Worm (Caenorhabditis elegans): ENCODE results near the gene ins-17.

Gene ins-17

DNA sequence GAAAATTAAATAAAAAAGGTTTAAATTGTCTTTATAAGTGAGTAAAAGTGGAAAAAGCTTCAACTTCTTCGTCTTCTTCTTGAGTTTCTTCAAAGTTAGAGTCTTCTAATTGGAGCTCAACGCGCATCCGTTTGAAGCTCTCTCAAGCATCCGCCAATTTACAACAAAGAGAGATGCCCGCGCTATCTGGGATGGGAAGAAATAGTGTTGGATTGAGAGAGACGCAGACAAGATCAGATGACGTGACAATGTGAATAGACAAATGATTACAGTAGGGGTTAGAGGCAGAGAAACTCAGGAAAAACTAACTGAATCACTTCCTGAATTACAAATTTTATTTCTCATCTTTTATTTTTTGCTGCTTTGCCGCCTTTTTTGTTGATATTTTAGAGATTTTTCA lies 5.6 kb upstream of the ins-17 start:
- TF ChIP-seq snpc-1.3 (tag; optimal IDR thresholded peaks at IDR 0.05; ENCODE audit: insufficient read depth) (no peak), hmg-1.2 (GFP tag; IDR thresholded peaks at IDR 0.05) (peak; percentile 75)

DNA sequence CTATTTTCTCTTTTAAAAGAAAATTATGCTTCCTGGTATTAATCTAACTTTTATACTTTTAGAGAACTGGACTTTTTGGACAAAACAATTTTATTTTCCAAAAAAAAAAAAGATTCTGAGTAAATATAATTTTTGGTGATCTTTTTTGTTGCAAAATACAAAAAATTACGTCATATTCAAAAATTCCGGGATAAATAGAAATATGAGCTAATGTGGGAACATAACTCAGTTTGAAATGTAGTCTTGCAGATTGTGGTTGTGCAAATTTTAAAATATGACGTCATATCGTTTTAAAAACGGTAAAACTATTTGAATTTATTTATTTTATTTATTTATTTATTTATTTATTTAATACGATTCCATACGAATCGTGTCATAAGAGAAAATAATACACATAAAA lies 4.4 kb upstream of the ins-17 start:
- TF ChIP-seq lin-35 (GFP tag; optimal IDR thresholded peaks at IDR 0.05) (no peak), rpc-1 (optimal IDR thresholded peaks at IDR 0.05) (no peak), rpc-1 (tag; optimal IDR thresholded peaks at IDR 0.05) (no peak), C06A6.2 (GFP tag; conservative IDR thresholded peaks at IDR 0.05) (no peak), ceh-27 (GFP tag; optimal IDR thresholded peaks at IDR 0.05) (no peak), attf-6 (GFP tag; IDR thresholded peaks at IDR 0.05) (no peak), chd-7 (tag; optimal IDR thresholded peaks at IDR 0.05) (no peak), aptf-3 (GFP tag; IDR thresholded peaks at IDR 0.05) (no peak)

DNA sequence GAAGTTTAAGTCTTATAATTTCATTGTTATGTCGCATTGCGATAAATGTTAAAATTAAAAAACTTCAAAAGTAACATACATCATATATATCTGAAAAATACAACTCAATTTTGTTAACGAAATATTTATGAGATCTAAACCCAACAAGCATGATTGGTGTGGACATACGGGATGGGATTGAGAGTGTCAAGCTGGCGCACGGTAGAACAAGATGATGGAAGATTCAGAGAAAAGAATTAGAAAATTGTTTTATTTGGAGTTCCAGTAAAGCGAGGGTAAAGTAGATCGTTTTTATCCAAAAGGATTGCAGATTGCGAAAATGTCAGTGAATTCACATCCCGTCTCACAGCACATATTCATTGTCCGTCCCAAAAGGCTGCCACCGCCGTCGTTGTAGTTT lies 566 bp downstream of the ins-17 start:
- peak in 1 of 2 experiments; percentile 19 for TF ChIP-seq rec-8 (tag; optimal IDR thresholded peaks at IDR 0.05)
- peak; percentile 41; the same call in 1 of the 2 replicates for TF ChIP-seq C17E4.6 (GFP tag; IDR thresholded peaks at IDR 0.05)
- TF ChIP-seq hrde-1 (tag; optimal IDR thresholded peaks at IDR 0.05; ENCODE audit: borderline replicate concordance) = peak; percentile 78
- no peak for TF ChIP-seq lin-35 (GFP tag; optimal IDR thresholded peaks at IDR 0.05)
- peak; percentile 92; the same call in 1 of the 2 replicates for TF ChIP-seq B0336.3 (GFP tag; IDR thresholded peaks at IDR 0.05)
- no peak for TF ChIP-seq ama-1 (optimal IDR thresholded peaks at IDR 0.05)
- peak in 1 of 2 experiments; percentile 78 for TF ChIP-seq ama-1 (GFP tag; optimal IDR thresholded peaks at IDR 0.05)
- TF ChIP-seq F52B5.7 (tag; optimal IDR thresholded peaks at IDR 0.05) = peak; percentile 36
- TF ChIP-seq madf-6 (GFP tag; IDR thresholded peaks at IDR 0.05) = peak; percentile 82
- peak; percentile 23 for TF ChIP-seq attf-5 (GFP tag; optimal IDR thresholded peaks at IDR 0.05)
- 0 out of 2 replicates have a peak, but pooled peaks have one; percentile 38 for TF ChIP-seq nfyb-1 (GFP tag; IDR thresholded peaks at IDR 0.05)
- no peak for TF ChIP-seq Y67H2A.10 (GFP tag; conservative IDR thresholded peaks at IDR 0.05)
- peak; percentile 6 for TF ChIP-seq unc-130 (GFP tag; optimal IDR thresholded peaks at IDR 0.05)
- no peak for TF ChIP-seq nfya-1 (tag; optimal IDR thresholded peaks at IDR 0.05; ENCODE audit: borderline replicate concordance, insufficient read depth)
- TF ChIP-seq lsl-1 (GFP tag; optimal IDR thresholded peaks at IDR 0.05) = peak; percentile 28
- TF ChIP-seq atf-7 (tag; optimal IDR thresholded peaks at IDR 0.05) = peak; percentile 17
- peak; percentile 75 for TF ChIP-seq hsf-1 (GFP tag; IDR thresholded peaks at IDR 0.05)
- TF ChIP-seq rcor-1 (GFP tag; IDR thresholded peaks at IDR 0.05) = peak; percentile 57
- TF ChIP-seq lin-54 (GFP tag; optimal IDR thresholded peaks at IDR 0.05) = peak; percentile 77
- peak; percentile 65 for TF ChIP-seq snpc-3.4 (tag; optimal IDR thresholded peaks at IDR 0.05)
- no peak for TF ChIP-seq let-607 (tag; optimal IDR thresholded peaks at IDR 0.05)
- peak; percentile 54; the same call in 1 of the 2 replicates for TF ChIP-seq pbrm-1 (GFP tag; IDR thresholded peaks at IDR 0.05)
- no peak for TF ChIP-seq lir-1 (GFP tag; conservative IDR thresholded peaks at IDR 0.05)
- TF ChIP-seq dpl-1 (GFP tag; optimal IDR thresholded peaks at IDR 0.05) = no peak
- peak; percentile 77 for TF ChIP-seq attf-6 (GFP tag; IDR thresholded peaks at IDR 0.05)
- peak; percentile 83 for TF ChIP-seq ekl-4 (GFP tag; IDR thresholded peaks at IDR 0.05)
- TF ChIP-seq B0035.1 (tag; optimal IDR thresholded peaks at IDR 0.05) = no peak
- TF ChIP-seq dox-1 (GFP tag; IDR thresholded peaks at IDR 0.05) = no peak
- TF ChIP-seq lin-26 (GFP tag; IDR thresholded peaks at IDR 0.05) = peak; percentile 67; the same call in 1 of the 2 replicates
- peak; percentile 46 for TF ChIP-seq hmg-1.2 (GFP tag; IDR thresholded peaks at IDR 0.05)
- peak; percentile 35 for TF ChIP-seq tlf-1 (GFP tag; optimal IDR thresholded peaks at IDR 0.05)
- peak; percentile 53 for TF ChIP-seq F49E8.2 (tag; optimal IDR thresholded peaks at IDR 0.05; ENCODE audit: insufficient read depth)
- TF ChIP-seq nhr-90 (tag; optimal IDR thresholded peaks at IDR 0.05) = no peak
- TF ChIP-seq Y95B8A.8 (GFP tag; IDR thresholded peaks at IDR 0.05) = peak; percentile 32; the same call in 1 of the 2 replicates
- TF ChIP-seq D2030.7 (GFP tag; IDR thresholded peaks at IDR 0.05) = 0 out of 2 replicates have a peak, but pooled peaks have one; percentile 17
- TF ChIP-seq bed-1 (GFP tag; IDR thresholded peaks at IDR 0.05) = 0 out of 2 replicates have a peak, but pooled peaks have one; percentile 35
- 0 out of 2 replicates have a peak, but pooled peaks have one; percentile 7 for TF ChIP-seq nfya-2 (GFP tag; IDR thresholded peaks at IDR 0.05)

Measured in whole organism, young adult.